Fruit fly (Drosophila melanogaster) whole organism, larva: ENCODE results near the gene ChT.

Experiments used
- noc ChIP-seq: fragments of 200-800 bp; sonication (Bioruptor generic); optimal IDR thresholded peaks from 3 replicates; lab custom pipeline; 2019; ENCODE audit warnings: missing biosample characterization, mild to moderate bottlenecking, missing genetic modification characterization, moderate library complexity

ChT gene

dm6 chr3R:18733580-18733979 is 53.2 kb downstream of the ChT start:
- no peak for TF ChIP-seq noc (tag; lab: Kevin White, UChicago)
